Worm (Caenorhabditis elegans) whole organism, young adult: Measurements from ENCODE around the gene H10E21.4.
A peak's percentile ranks its signal among the peaks of the same experiment; 100 is the strongest.

ENCODE experiments used
- B0019.2 ChIP-seq: fragments of 200-800 bp; sonication (Bioruptor generic); conservative IDR thresholded peaks from 2 replicates; pipeline ENCODE4 v1.3.6; 2022; ENCODE audit warnings: missing genetic modification reagents, missing genetic modification characterization, missing compliant biosample characterization
- C06A6.2 ChIP-seq: fragments of 200-800 bp; sonication (Bioruptor generic); conservative IDR thresholded peaks from 2 replicates; pipeline ENCODE4 v1.3.6; 2022; ENCODE audit warnings: missing genetic modification characterization, missing compliant biosample characterization
- D2030.7 ChIP-seq: fragments of 200-800 bp; sonication (Bioruptor generic); IDR thresholded peaks from 2 replicates; pipeline ENCODE4 v1.3.6; 2022; ENCODE audit warnings: missing genetic modification reagents, missing genetic modification characterization, missing compliant biosample characterization
- F57C9.4 ChIP-seq: sonication (generic microtip); optimal IDR thresholded peaks from 2 replicates; lab custom pipeline; 2017; ENCODE audit warnings: mild to moderate bottlenecking, missing genetic modification characterization, missing compliant biosample characterization
- K11D2.4 ChIP-seq: fragments of 200-800 bp; sonication (Bioruptor generic); IDR thresholded peaks from 2 replicates; pipeline ENCODE4 v1.3.6; 2022; ENCODE audit warnings: missing genetic modification reagents, missing genetic modification characterization, missing compliant biosample characterization
- T26A5.8 ChIP-seq: sonication (generic microtip); optimal IDR thresholded peaks from 2 replicates; lab custom pipeline; 2016; ENCODE audit warnings: missing genetic modification characterization, missing compliant biosample characterization
- Y53G8AR.9 ChIP-seq: fragments of 200-800 bp; sonication (Bioruptor generic); conservative IDR thresholded peaks from 2 replicates; pipeline ENCODE4 v1.3.6; 2022; ENCODE audit warnings: missing genetic modification reagents, missing genetic modification characterization, missing compliant biosample characterization
- Y56A3A.18 ChIP-seq: fragments of 200-800 bp; sonication (Bioruptor generic); IDR thresholded peaks from 2 replicates; pipeline ENCODE4 v1.3.6; 2022; ENCODE audit warnings: missing genetic modification reagents, missing genetic modification characterization, missing compliant biosample characterization
- Y67H2A.10 ChIP-seq: fragments of 200-800 bp; sonication (Bioruptor generic); conservative IDR thresholded peaks from 2 replicates; pipeline ENCODE4 v1.3.6; 2022; ENCODE audit warnings: missing genetic modification reagents, missing genetic modification characterization, missing compliant biosample characterization
- Y79H2A.3 ChIP-seq: fragments of 200-800 bp; sonication (Bioruptor generic); conservative IDR thresholded peaks from 2 replicates; pipeline ENCODE4 v1.3.6; 2022; ENCODE audit warnings: missing genetic modification reagents, missing genetic modification characterization, missing compliant biosample characterization
- Y95B8A.8 ChIP-seq: fragments of 200-800 bp; sonication (Bioruptor generic); IDR thresholded peaks from 2 replicates; pipeline ENCODE4 v1.3.6; 2022; ENCODE audit warnings: missing genetic modification reagents, missing genetic modification characterization, missing compliant biosample characterization
- ZK185.1 ChIP-seq: sonication (generic microtip); optimal IDR thresholded peaks from 2 replicates; lab custom pipeline; 2016; ENCODE audit warnings: mild to moderate bottlenecking, missing genetic modification characterization, missing compliant biosample characterization; ENCODE audit not compliant: poor library complexity, severe bottlenecking
- attf-6 ChIP-seq: fragments of 200-800 bp; sonication (Bioruptor generic); IDR thresholded peaks from 2 replicates; pipeline ENCODE4 v1.3.6; 2022; ENCODE audit warnings: missing genetic modification reagents, missing genetic modification characterization, missing compliant biosample characterization
- bed-2 ChIP-seq: fragments of 200-800 bp; sonication (Bioruptor generic); IDR thresholded peaks from 2 replicates; pipeline ENCODE4 v1.3.6; 2022; ENCODE audit warnings: missing genetic modification reagents, missing genetic modification characterization, missing compliant biosample characterization
- cebp-1 ChIP-seq, 2 experiments: fragments of 200-800 bp in 1 of 2; sonication (Bioruptor generic) in 1 of 2; sonication (generic microtip) in 1 of 2; IDR thresholded peaks in 1 of 2; optimal IDR thresholded peaks in 1 of 2; 2 replicates each; pipeline versions ENCODE4 v1.3.6 to Lab custom; 2017 to 2022; ENCODE audit warnings: missing compliant biosample characterization in 2 of 2, missing genetic modification characterization in 2 of 2, mild to moderate bottlenecking in 1 of 2, missing genetic modification reagents in 1 of 2, moderate library complexity in 1 of 2
- cebp-2 ChIP-seq: fragments of 200-800 bp; sonication (Bioruptor generic); IDR thresholded peaks from 2 replicates; pipeline ENCODE4 v1.3.6; 2022; ENCODE audit warnings: missing genetic modification characterization, missing compliant biosample characterization
- ceh-27 ChIP-seq: fragments of 200-800 bp; sonication (Bioruptor generic); optimal IDR thresholded peaks from 2 replicates; lab custom pipeline; 2018; ENCODE audit warnings: mild to moderate bottlenecking, missing genetic modification characterization, moderate library complexity, missing compliant biosample characterization
- ceh-40 ChIP-seq: fragments of 200-800 bp; sonication (Bioruptor generic); IDR thresholded peaks from 2 replicates; pipeline ENCODE4 v1.3.6; 2022; ENCODE audit warnings: missing genetic modification characterization, missing compliant biosample characterization
- ceh-91 ChIP-seq: fragments of 200-800 bp; sonication (Bioruptor generic); IDR thresholded peaks from 2 replicates; pipeline ENCODE4 v1.3.6; 2022; ENCODE audit warnings: missing genetic modification reagents, missing genetic modification characterization, missing compliant biosample characterization
- die-1 ChIP-seq: sonication (generic microtip); optimal IDR thresholded peaks from 2 replicates; lab custom pipeline; 2016; ENCODE audit warnings: missing genotype, mild to moderate bottlenecking, missing genetic modification characterization, missing compliant biosample characterization
- egl-18 ChIP-seq: fragments of 200-800 bp; sonication (Bioruptor generic); IDR thresholded peaks from 2 replicates; pipeline ENCODE4 v1.3.6; 2022; ENCODE audit warnings: missing genetic modification reagents, missing genetic modification characterization, missing compliant biosample characterization
- egl-44 ChIP-seq: fragments of 200-800 bp; sonication (Bioruptor generic); IDR thresholded peaks from 2 replicates; pipeline ENCODE4 v1.3.6; 2022; ENCODE audit warnings: missing genetic modification reagents, missing genetic modification characterization, missing compliant biosample characterization
- egrh-3 ChIP-seq: fragments of 200-800 bp; sonication (Bioruptor generic); IDR thresholded peaks from 2 replicates; pipeline ENCODE4 v1.3.6; 2022; ENCODE audit warnings: missing genetic modification reagents, missing genetic modification characterization, missing compliant biosample characterization
- him-1 ChIP-seq: sonication (generic microtip); optimal IDR thresholded peaks from 2 replicates; lab custom pipeline; 2016; ENCODE audit warnings: missing genotype, missing genetic modification reagents, missing genetic modification characterization, missing compliant biosample characterization
- hlh-12 ChIP-seq: sonication (generic microtip); optimal IDR thresholded peaks from 2 replicates; lab custom pipeline; 2016; ENCODE audit warnings: missing genetic modification characterization, missing compliant biosample characterization
- hlh-26 ChIP-seq: fragments of 200-800 bp; sonication (Bioruptor generic); conservative IDR thresholded peaks from 2 replicates; pipeline ENCODE4 v1.3.6; 2022; ENCODE audit warnings: missing genetic modification reagents, missing genetic modification characterization, missing compliant biosample characterization
- hrde-1 ChIP-seq: sonication (generic microtip); optimal IDR thresholded peaks from 2 replicates; lab custom pipeline; 2016; ENCODE audit warnings: missing genetic modification characterization, mild to moderate bottlenecking, missing compliant biosample characterization, moderate library complexity, missing genotype, missing genetic modification reagents, borderline replicate concordance
- hsf-1 ChIP-seq: fragments of 200-800 bp; sonication (Bioruptor generic); IDR thresholded peaks from 2 replicates; pipeline ENCODE4 v1.3.6; 2022; ENCODE audit warnings: missing genetic modification reagents, missing genetic modification characterization, missing compliant biosample characterization
- lag-1 ChIP-seq: fragments of 200-800 bp; sonication (Bioruptor generic); IDR thresholded peaks from 2 replicates; pipeline ENCODE4 v1.3.6; 2022; ENCODE audit warnings: missing genetic modification reagents, missing genetic modification characterization, missing compliant biosample characterization
- let-526 ChIP-seq: fragments of 200-800 bp; sonication (Bioruptor generic); IDR thresholded peaks from 2 replicates; pipeline ENCODE4 v1.3.6; 2022; ENCODE audit warnings: missing genetic modification reagents, missing genetic modification characterization, missing compliant biosample characterization
- let-607 ChIP-seq, 2 experiments: fragments of 200-800 bp in 1 of 2; sonication (Bioruptor generic) in 1 of 2; sonication (generic microtip) in 1 of 2; optimal IDR thresholded peaks; 2 replicates each; lab custom pipeline; 2016 to 2018; ENCODE audit warnings: mild to moderate bottlenecking in 2 of 2, missing compliant biosample characterization in 2 of 2, missing genetic modification characterization in 2 of 2, moderate library complexity in 2 of 2, missing genotype in 1 of 2
- lin-26 ChIP-seq: fragments of 200-800 bp; sonication (Bioruptor generic); IDR thresholded peaks from 2 replicates; pipeline ENCODE4 v1.3.6; 2022; ENCODE audit warnings: missing genetic modification reagents, missing genetic modification characterization, missing compliant biosample characterization
- lin-35 ChIP-seq, 3 experiments: fragments of 150-350 bp in 2 of 3; sonication (generic microtip) in 1 of 3; optimal IDR thresholded peaks; 2 replicates each; lab custom pipeline; 2014 to 2018; ENCODE audit warnings: missing biosample characterization in 3 of 3, missing genetic modification characterization in 3 of 3, missing genetic modification reagents in 3 of 3
- lir-1 ChIP-seq: fragments of 200-800 bp; sonication (Bioruptor generic); conservative IDR thresholded peaks from 2 replicates; pipeline ENCODE4 v1.3.6; 2022; ENCODE audit warnings: missing genetic modification reagents, missing genetic modification characterization, missing compliant biosample characterization
- mel-28 ChIP-seq: sonication (generic microtip); optimal IDR thresholded peaks from 2 replicates; lab custom pipeline; 2016; ENCODE audit warnings: borderline replicate concordance, mild to moderate bottlenecking, missing genetic modification characterization, missing compliant biosample characterization
- nfya-1 ChIP-seq: sonication (generic microtip); optimal IDR thresholded peaks from 2 replicates; lab custom pipeline; 2017; ENCODE audit warnings: antibody characterized with exemption, missing compliant biosample characterization, missing genetic modification characterization, borderline replicate concordance; ENCODE audit not compliant: insufficient read depth
- nhr-179 ChIP-seq: sonication (generic microtip); optimal IDR thresholded peaks from 2 replicates; lab custom pipeline; 2016; ENCODE audit warnings: mild to moderate bottlenecking, missing genetic modification characterization, missing compliant biosample characterization
- nhr-80 ChIP-seq: sonication (generic microtip); optimal IDR thresholded peaks from 2 replicates; lab custom pipeline; 2016; ENCODE audit warnings: missing genetic modification characterization, missing compliant biosample characterization
- rpc-1 ChIP-seq, 2 experiments: fragments of 150-350 bp in 1 of 2; sonication (generic microtip) in 1 of 2; optimal IDR thresholded peaks; 2 replicates each; lab custom pipeline; 2014 to 2018; ENCODE audit warnings: missing biosample characterization in 1 of 2, missing genetic modification characterization in 1 of 2, missing genetic modification reagents in 1 of 2, missing genotype in 1 of 2
- sea-2 ChIP-seq: fragments of 200-800 bp; sonication (Bioruptor generic); IDR thresholded peaks from 2 replicates; pipeline ENCODE4 v1.3.6; 2022; ENCODE audit warnings: missing genetic modification characterization, missing compliant biosample characterization
- snpc-1.1 ChIP-seq: sonication (generic microtip); optimal IDR thresholded peaks from 2 replicates; lab custom pipeline; 2017; ENCODE audit warnings: missing genetic modification characterization, mild to moderate bottlenecking, missing compliant biosample characterization, antibody characterized with exemption, moderate library complexity, missing genotype, missing genetic modification reagents; ENCODE audit not compliant: insufficient read depth
- sptf-2 ChIP-seq: fragments of 200-800 bp; sonication (Bioruptor generic); optimal IDR thresholded peaks from 2 replicates; lab custom pipeline; 2018; ENCODE audit warnings: mild to moderate bottlenecking, missing genetic modification characterization, missing compliant biosample characterization
- tlf-1 ChIP-seq: fragments of 200-800 bp; sonication (Bioruptor generic); optimal IDR thresholded peaks from 2 replicates; lab custom pipeline; 2018; ENCODE audit warnings: mild to moderate bottlenecking, missing genetic modification characterization, missing compliant biosample characterization
- zim-3 ChIP-seq: sonication (generic microtip); optimal IDR thresholded peaks from 2 replicates; lab custom pipeline; 2017; ENCODE audit warnings: mild to moderate bottlenecking, missing genetic modification characterization, moderate library complexity, missing compliant biosample characterization
- ztf-18 ChIP-seq: sonication (generic microtip); optimal IDR thresholded peaks from 2 replicates; lab custom pipeline; 2016; ENCODE audit warnings: missing genotype, mild to moderate bottlenecking, missing genetic modification characterization, missing compliant biosample characterization
- ztf-22 ChIP-seq: fragments of 200-800 bp; sonication (Bioruptor generic); optimal IDR thresholded peaks from 2 replicates; lab custom pipeline; 2018; ENCODE audit warnings: mild to moderate bottlenecking, missing genetic modification characterization, moderate library complexity, missing compliant biosample characterization
- ztf-28 ChIP-seq: fragments of 200-800 bp; sonication (Bioruptor generic); IDR thresholded peaks from 2 replicates; pipeline ENCODE4 v1.3.6; 2022; ENCODE audit warnings: missing genetic modification reagents, missing genetic modification characterization, missing compliant biosample characterization

Gene H10E21.4

ce11 chrIII:25582-25996, 6.1 kb upstream of the H10E21.4 start (continued):
- no peak for TF ChIP-seq hlh-12
- no peak for TF ChIP-seq him-1 (tag; lab: Kevin White, UChicago)
- no peak for TF ChIP-seq nfya-1
- TF ChIP-seq F57C9.4 (tag; lab: Kevin White, UChicago) = no peak
- no peak for TF ChIP-seq ztf-28
- 0 out of 2 replicates have a peak, but pooled peaks have one; percentile 23 for TF ChIP-seq Y56A3A.18 (GFP tag; lab: Robert Waterston, UW)
- no peak for TF ChIP-seq lag-1 (GFP tag; lab: Robert Waterston, UW)
- TF ChIP-seq hsf-1 (GFP tag; lab: Robert Waterston, UW) = no peak
- no peak for TF ChIP-seq let-607 (tag; optimal IDR thresholded peaks at IDR 0.05; lab: Kevin White, UChicago)
- no peak for TF ChIP-seq Y67H2A.10
- TF ChIP-seq hrde-1 (tag; lab: Kevin White, UChicago) = no peak
- no peak for TF ChIP-seq Y79H2A.3
- TF ChIP-seq nhr-80 (tag; lab: Kevin White, UChicago) = no peak
- peak; percentile 55; the same call in 1 of the 2 replicates for TF ChIP-seq C06A6.2 (GFP tag; lab: Robert Waterston, UW)
- no peak for TF ChIP-seq D2030.7 (GFP tag; lab: Robert Waterston, UW)
- no peak for TF ChIP-seq bed-2 (GFP tag; lab: Robert Waterston, UW)
- TF ChIP-seq sea-2 (GFP tag; lab: Robert Waterston, UW) = no peak
- no peak for TF ChIP-seq B0019.2
- no peak for TF ChIP-seq Y53G8AR.9 (GFP tag; lab: Robert Waterston, UW)
- no peak for TF ChIP-seq lir-1 (GFP tag; lab: Robert Waterston, UW)
- no peak for TF ChIP-seq T26A5.8 (tag; lab: Kevin White, UChicago)
- peak; percentile 33 for TF ChIP-seq ceh-27 (GFP tag; lab: Kevin White, UChicago)
- TF ChIP-seq cebp-2 = no peak
- no peak for TF ChIP-seq mel-28 (tag; lab: Kevin White, UChicago)
- TF ChIP-seq ceh-40 (GFP tag; lab: Robert Waterston, UW) = no peak
- TF ChIP-seq ztf-18 (tag; lab: Kevin White, UChicago) = no peak
- TF ChIP-seq K11D2.4 (GFP tag; lab: Robert Waterston, UW) = peak; percentile 74
- no peak for TF ChIP-seq zim-3 (tag; lab: Kevin White, UChicago)
- TF ChIP-seq Y95B8A.8 (GFP tag; lab: Robert Waterston, UW) = no peak
- peak in 1 of 3 experiments; percentile 42 for TF ChIP-seq lin-35 (GFP tag; optimal IDR thresholded peaks at IDR 0.05; lab: Kevin White, UChicago)
- no peak for TF ChIP-seq die-1 (tag; lab: Kevin White, UChicago)
- TF ChIP-seq sptf-2 (GFP tag; lab: Kevin White, UChicago) = no peak
- TF ChIP-seq attf-6 (GFP tag; lab: Robert Waterston, UW) = no peak
- no peak for TF ChIP-seq let-526 (GFP tag; lab: Robert Waterston, UW)
- TF ChIP-seq tlf-1 (GFP tag; lab: Kevin White, UChicago) = no peak
- no peak for TF ChIP-seq cebp-1 (GFP tag; IDR thresholded peaks at IDR 0.05; lab: Robert Waterston, UW)
- TF ChIP-seq cebp-1 (tag; optimal IDR thresholded peaks at IDR 0.05; lab: Kevin White, UChicago) = peak; percentile 66
- no peak for TF ChIP-seq ZK185.1 (tag; lab: Kevin White, UChicago)
- no peak for TF ChIP-seq egl-44 (GFP tag; lab: Robert Waterston, UW)
- TF ChIP-seq ceh-91 (GFP tag; lab: Robert Waterston, UW) = no peak
- no peak for TF ChIP-seq hlh-26
- no peak for TF ChIP-seq rpc-1 (optimal IDR thresholded peaks at IDR 0.05; lab: Kevin White, UChicago)
- TF ChIP-seq rpc-1 (tag; optimal IDR thresholded peaks at IDR 0.05; lab: Kevin White, UChicago) = no peak
- no peak for TF ChIP-seq ztf-22 (GFP tag; lab: Kevin White, UChicago)
- no peak for TF ChIP-seq nhr-179 (tag; lab: Kevin White, UChicago)
- 0 out of 2 replicates have a peak, but pooled peaks have one; percentile 33 for TF ChIP-seq lin-26 (GFP tag; lab: Robert Waterston, UW)
- TF ChIP-seq snpc-1.1 = no peak
- TF ChIP-seq egl-18 (GFP tag; lab: Robert Waterston, UW) = no peak
- TF ChIP-seq egrh-3 = peak; percentile 79
